Worm (Caenorhabditis elegans) whole organism, midembryonic: Measurements from ENCODE around the gene mfsd-8.

Experiments
- T22C8.4 ChIP-seq: fragments of 200-800 bp; sonication (Bioruptor generic); IDR thresholded peaks from 2 replicates; pipeline ENCODE4 v1.3.6; 2022; ENCODE audit warnings: missing genetic modification characterization, missing compliant biosample characterization
- cog-1 ChIP-seq: sonication (generic microtip); optimal IDR thresholded peaks from 2 replicates; lab custom pipeline; 2016; ENCODE audit warnings: missing genetic modification characterization, missing compliant biosample characterization
- flt-1 ChIP-seq: fragments of 200-800 bp; sonication (Bioruptor generic); IDR thresholded peaks from 2 replicates; pipeline ENCODE4 v1.3.6; 2022; ENCODE audit warnings: missing genetic modification characterization, missing compliant biosample characterization
- klf-2 ChIP-seq: fragments of 200-800 bp; sonication (Bioruptor generic); conservative IDR thresholded peaks from 2 replicates; pipeline ENCODE4 v1.3.6; 2022; ENCODE audit warnings: missing genetic modification reagents, missing genetic modification characterization, missing compliant biosample characterization
- med-1 ChIP-seq: sonication (generic microtip); optimal IDR thresholded peaks from 2 replicates; lab custom pipeline; 2017; ENCODE audit warnings: missing genetic modification characterization, mild to moderate bottlenecking, missing compliant biosample characterization, antibody characterized with exemption, missing genetic modification reagents; ENCODE audit not compliant: insufficient read depth
- ref-1 ChIP-seq: fragments of 200-800 bp; sonication (Bioruptor generic); conservative IDR thresholded peaks from 2 replicates; pipeline ENCODE4 v1.3.6; 2022; ENCODE audit warnings: missing genetic modification reagents, missing genetic modification characterization, missing compliant biosample characterization
- tab-1 ChIP-seq: fragments of 200-800 bp; sonication (Bioruptor generic); IDR thresholded peaks from 2 replicates; pipeline ENCODE4 v1.3.6; 2022; ENCODE audit warnings: missing genetic modification characterization, missing compliant biosample characterization
- ztf-23 ChIP-seq: fragments of 200-800 bp; sonication (Bioruptor generic); IDR thresholded peaks from 2 replicates; pipeline ENCODE4 v1.3.6; 2022; ENCODE audit warnings: missing genetic modification reagents, missing genetic modification characterization, missing compliant biosample characterization
- ztf-29 ChIP-seq: fragments of 200-800 bp; sonication (Bioruptor generic); IDR thresholded peaks from 2 replicates; pipeline ENCODE4 v1.3.6; 2022; ENCODE audit warnings: missing genetic modification reagents, missing genetic modification characterization, missing compliant biosample characterization

mfsd-8 gene

DNA sequence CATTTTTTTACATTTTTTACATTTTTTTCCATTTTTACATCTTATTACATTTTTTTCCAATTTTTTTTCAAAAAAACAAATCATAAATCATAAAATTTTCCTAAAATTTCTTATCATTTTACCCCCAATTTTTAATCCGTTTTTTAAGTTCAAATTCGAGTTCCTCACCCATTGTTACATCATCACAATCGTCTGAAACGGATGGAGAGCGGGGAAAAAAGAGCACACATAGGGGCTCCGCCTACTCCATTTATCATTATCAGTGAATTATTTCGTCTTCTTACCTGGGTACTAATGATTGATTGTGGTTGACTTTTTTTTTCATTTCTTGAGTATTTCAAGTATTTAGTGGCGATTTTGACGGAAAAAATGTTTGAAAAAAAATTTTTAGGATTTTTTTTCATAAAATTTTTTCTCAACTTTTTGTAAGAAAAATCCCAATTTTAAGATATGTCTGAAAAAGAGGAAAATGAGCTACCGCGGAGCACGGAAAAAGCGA, at the start of gene mfsd-8:
mfsd-8 (plus strand) TSS at position 449 of the 499 bp plus-strand sequence.
- TF ChIP-seq ztf-23 (GFP tag; lab: Robert Waterston, UW) (no peak), T22C8.4 (GFP tag; lab: Robert Waterston, UW) (no peak), med-1 (GFP tag; lab: Kevin White, UChicago) (no peak), klf-2 (GFP tag; lab: Robert Waterston, UW) (no peak), ref-1 (GFP tag; lab: Robert Waterston, UW) (no peak), cog-1 (tag; lab: Kevin White, UChicago) (no peak)

DNA sequence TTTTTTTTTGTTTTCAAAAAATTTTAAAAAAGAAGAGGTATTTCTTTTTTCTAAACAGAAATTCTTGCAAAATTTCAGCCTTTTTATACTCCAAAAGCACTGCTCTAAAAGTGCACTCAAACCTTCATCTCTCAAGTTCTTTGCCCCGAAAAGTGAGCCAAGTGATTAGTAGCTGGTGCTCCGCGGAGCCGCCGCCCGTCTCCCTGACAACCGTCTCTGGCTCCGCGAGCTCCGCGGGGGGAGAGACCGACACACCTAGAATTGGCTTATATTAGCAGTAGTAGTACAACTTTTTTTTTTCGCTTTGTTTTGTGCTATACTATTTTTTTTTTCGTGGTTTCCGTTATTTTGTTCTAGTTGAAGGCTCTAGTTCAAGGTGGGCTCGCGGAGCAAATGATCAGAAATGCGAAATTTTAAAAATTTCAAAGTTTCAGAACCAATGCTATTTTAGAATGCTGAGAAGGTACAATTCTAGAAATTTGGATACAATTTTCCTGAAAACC, 49.4 kb upstream of the mfsd-8 start, which contains the start of gene Y53G8AL.1:
Y53G8AL.1 (plus strand) TSS at position 453 of the 503 bp plus-strand sequence.
- no peak for TF ChIP-seq tab-1
- no peak for TF ChIP-seq ztf-29 (GFP tag; lab: Robert Waterston, UW)
- no peak for TF ChIP-seq cog-1 (tag; lab: Kevin White, UChicago)
- no peak for TF ChIP-seq T22C8.4 (GFP tag; lab: Robert Waterston, UW)
- TF ChIP-seq med-1 (GFP tag; lab: Kevin White, UChicago) = no peak
- TF ChIP-seq ref-1 (GFP tag; lab: Robert Waterston, UW) = no peak
- TF ChIP-seq flt-1 (GFP tag; lab: Robert Waterston, UW) = no peak
- TF ChIP-seq klf-2 (GFP tag; lab: Robert Waterston, UW) = no peak
- TF ChIP-seq ztf-23 (GFP tag; lab: Robert Waterston, UW) = no peak

- no peak for TF ChIP-seq ref-1 (GFP tag; lab: Robert Waterston, UW)
- peak; percentile 71 for TF ChIP-seq T22C8.4 (GFP tag; lab: Robert Waterston, UW)
These were observed 41.2 kb upstream of the mfsd-8 start for ce11 chrIII:3240893-3241292.

DNA sequence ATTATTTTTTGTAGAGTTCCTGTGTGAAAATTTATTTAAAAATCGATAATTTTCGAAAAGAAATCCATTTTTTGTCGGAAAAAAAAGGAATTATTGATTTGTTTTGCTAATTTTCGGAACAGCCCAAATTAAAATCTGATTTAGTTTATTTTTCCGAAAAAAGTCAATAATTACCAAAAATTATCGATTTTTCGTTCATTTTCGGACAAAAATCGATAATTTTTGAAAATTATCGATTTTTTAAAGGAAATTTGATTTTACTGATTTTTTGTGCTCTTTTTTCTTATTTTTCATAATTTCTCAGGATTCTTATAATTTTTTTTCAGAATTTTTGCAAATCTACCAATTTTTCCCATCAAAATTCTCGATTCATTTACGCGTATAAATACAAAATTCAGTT, 40.7 kb upstream of the mfsd-8 start:
- TF ChIP-seq T22C8.4 (GFP tag; lab: Robert Waterston, UW) (peak; percentile 74), ztf-23 (GFP tag; lab: Robert Waterston, UW) (no peak)

- TF ChIP-seq klf-2 (GFP tag; lab: Robert Waterston, UW) = no peak
- no peak for TF ChIP-seq tab-1
- no peak for TF ChIP-seq ztf-23 (GFP tag; lab: Robert Waterston, UW)
- no peak for TF ChIP-seq cog-1 (tag; lab: Kevin White, UChicago)
- peak; percentile 78 for TF ChIP-seq T22C8.4 (GFP tag; lab: Robert Waterston, UW)
These were observed 40.2 kb upstream of the mfsd-8 start for ce11 chrIII:3241943-3242342.

ce11 chrIII:3242379-3242778, 39.7 kb upstream of the mfsd-8 start:
- TF ChIP-seq flt-1 (GFP tag; lab: Robert Waterston, UW) = no peak
- no peak for TF ChIP-seq ztf-29 (GFP tag; lab: Robert Waterston, UW)
- no peak for TF ChIP-seq cog-1 (tag; lab: Kevin White, UChicago)
- no peak for TF ChIP-seq ztf-23 (GFP tag; lab: Robert Waterston, UW)
- TF ChIP-seq T22C8.4 (GFP tag; lab: Robert Waterston, UW) = peak; percentile 87

DNA sequence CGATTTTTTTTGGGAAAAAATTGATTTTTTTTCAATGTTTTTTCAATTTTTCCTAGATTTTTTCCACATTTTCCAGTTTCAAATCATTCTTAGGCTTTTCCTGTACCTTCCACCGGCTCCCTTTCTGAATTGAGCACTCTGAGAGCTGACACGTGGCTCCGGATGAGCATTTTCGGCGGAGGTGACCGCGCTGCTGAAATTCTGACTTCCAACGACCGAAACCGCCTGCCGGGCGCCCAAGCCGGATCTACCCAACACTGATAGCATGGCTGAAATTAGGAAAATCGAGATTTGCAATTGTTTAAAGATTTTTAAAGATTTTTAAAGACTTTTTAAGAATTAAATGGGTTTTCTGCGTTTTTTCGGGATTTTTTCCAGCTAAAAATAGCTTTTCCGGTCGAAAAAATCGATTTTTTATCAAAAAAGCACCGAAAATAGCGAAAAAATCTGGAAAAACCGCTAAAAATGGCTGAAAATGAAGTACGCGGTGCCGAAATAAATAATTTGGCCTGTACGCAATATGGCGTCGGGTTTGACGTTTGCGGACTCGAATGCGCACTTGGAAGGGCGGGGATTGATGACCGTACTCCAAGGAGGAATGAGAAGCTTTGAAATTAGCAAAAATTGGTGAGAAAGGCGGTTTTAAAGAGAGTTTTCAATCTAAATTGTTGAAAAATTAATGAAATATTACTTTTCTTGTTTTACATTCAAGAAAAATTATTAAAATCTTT, 33.6 kb upstream of the mfsd-8 start, which contains the start of gene nduf-9:
nduf-9 (minus strand) TSS at position 269 of the 731 bp plus-strand sequence.
- no peak for TF ChIP-seq ztf-29 (GFP tag; lab: Robert Waterston, UW)
- TF ChIP-seq klf-2 (GFP tag; lab: Robert Waterston, UW) = no peak
- no peak for TF ChIP-seq cog-1 (tag; lab: Kevin White, UChicago)
- no peak for TF ChIP-seq med-1 (GFP tag; lab: Kevin White, UChicago)
- no peak for TF ChIP-seq ztf-23 (GFP tag; lab: Robert Waterston, UW)
- TF ChIP-seq tab-1 = no peak
- no peak for TF ChIP-seq ref-1 (GFP tag; lab: Robert Waterston, UW)
- TF ChIP-seq flt-1 (GFP tag; lab: Robert Waterston, UW) = no peak
- TF ChIP-seq T22C8.4 (GFP tag; lab: Robert Waterston, UW) = no peak

DNA sequence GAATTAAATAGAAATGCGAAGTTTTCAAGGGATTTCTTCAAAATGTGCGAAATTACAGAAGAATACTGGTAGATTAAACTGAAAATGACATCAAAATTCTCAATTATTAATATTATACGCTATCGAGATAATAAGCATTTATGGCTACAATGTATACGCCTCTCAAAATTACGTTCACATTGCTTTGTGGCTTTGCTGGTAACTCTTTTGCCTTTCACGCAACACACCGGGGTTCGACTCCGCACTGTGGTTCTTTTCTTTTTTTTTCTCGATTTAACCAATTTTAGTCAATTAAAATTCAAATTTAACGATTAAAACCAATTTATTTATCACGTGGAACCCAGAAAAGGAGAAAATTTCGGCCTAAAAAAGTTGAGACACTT, 33.1 kb upstream of the mfsd-8 start:
- peak; percentile 24; the same call in 1 of the 2 replicates for TF ChIP-seq T22C8.4 (GFP tag; lab: Robert Waterston, UW)
- peak; percentile 23 for TF ChIP-seq med-1 (GFP tag; lab: Kevin White, UChicago)
- TF ChIP-seq ref-1 (GFP tag; lab: Robert Waterston, UW) = no peak
- TF ChIP-seq flt-1 (GFP tag; lab: Robert Waterston, UW) = peak; percentile 76
- no peak for TF ChIP-seq klf-2 (GFP tag; lab: Robert Waterston, UW)
- TF ChIP-seq ztf-29 (GFP tag; lab: Robert Waterston, UW) = no peak
- peak; percentile 43 for TF ChIP-seq ztf-23 (GFP tag; lab: Robert Waterston, UW)
- peak; percentile 60; the same call in 1 of the 2 replicates for TF ChIP-seq tab-1
- no peak for TF ChIP-seq cog-1 (tag; lab: Kevin White, UChicago)

DNA sequence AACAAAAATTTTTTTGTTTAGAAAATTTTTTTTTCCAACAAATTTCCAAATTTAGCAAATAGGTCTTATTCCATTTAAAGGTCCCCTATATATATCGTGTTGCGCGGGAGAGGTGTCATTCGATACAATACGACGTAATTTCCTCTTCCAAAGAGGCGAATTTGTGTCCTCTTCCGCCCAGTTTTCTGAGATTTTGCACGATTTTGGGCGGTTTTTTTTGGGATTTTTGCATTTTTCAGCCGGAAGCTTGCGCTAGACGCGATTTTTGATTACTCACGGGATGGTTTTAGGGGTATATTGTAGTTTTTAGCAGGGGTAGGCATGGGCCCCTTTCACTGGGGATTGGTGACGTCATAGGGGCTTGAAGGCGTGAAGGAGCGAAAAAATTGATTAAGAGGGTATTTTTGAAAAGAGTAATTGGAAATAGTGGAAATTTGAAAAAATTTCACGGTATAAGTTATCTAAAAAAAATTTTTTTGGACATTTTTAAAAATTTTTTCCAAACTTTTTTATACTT, 31.5 kb upstream of the mfsd-8 start, which contains the start of gene Y53G8AL.4:
Y53G8AL.4 (minus strand) TSS at position 51 of the 517 bp plus-strand sequence.
- no peak for TF ChIP-seq tab-1
- no peak for TF ChIP-seq klf-2 (GFP tag; lab: Robert Waterston, UW)
- no peak for TF ChIP-seq cog-1 (tag; lab: Kevin White, UChicago)
- no peak for TF ChIP-seq med-1 (GFP tag; lab: Kevin White, UChicago)
- no peak for TF ChIP-seq ref-1 (GFP tag; lab: Robert Waterston, UW)
- TF ChIP-seq ztf-23 (GFP tag; lab: Robert Waterston, UW) = no peak
- no peak for TF ChIP-seq T22C8.4 (GFP tag; lab: Robert Waterston, UW)
- no peak for TF ChIP-seq flt-1 (GFP tag; lab: Robert Waterston, UW)
- no peak for TF ChIP-seq ztf-29 (GFP tag; lab: Robert Waterston, UW)
